Comparison of ENCODE assay signal across 4 worm cellular contexts in genomic region chrV:15002184-15002690, ce11.
TF ChIP-seq lines count a peak whose summit lies in the region.

Gene fib-1 (minus strand): TSS chrV:15002223.
Gene mut-15 (plus strand): TSS chrV:15002543.

TF ChIP-seq in whole organism, L2 larva, 48 proteins besides CTCF, POLR2A, EP300 and RAD21 (continues in another document):
- peak; percentile 5 for TF ChIP-seq Y55F3AM.14 (GFP tag; optimal IDR thresholded peaks at IDR 0.05; lab: Kevin White, UChicago)
- TF ChIP-seq sma-3 (GFP tag; optimal IDR thresholded peaks at IDR 0.05; lab: Kevin White, UChicago) = peak; percentile 95
- peak; percentile 77 for TF ChIP-seq egl-27 (tag; optimal IDR thresholded peaks at IDR 0.05; lab: Kevin White, UChicago)
- no peak for TF ChIP-seq dmd-4 (tag; optimal IDR thresholded peaks at IDR 0.05; lab: Kevin White, UChicago)
- peak; percentile 92 for TF ChIP-seq F13H6.1 (tag; optimal IDR thresholded peaks at IDR 0.05; lab: Kevin White, UChicago)
- no peak for TF ChIP-seq unc-39 (tag; optimal IDR thresholded peaks at IDR 0.05; lab: Kevin White, UChicago)
- TF ChIP-seq crh-2 (tag; optimal IDR thresholded peaks at IDR 0.05; lab: Kevin White, UChicago) = peak; percentile 87
- no peak for TF ChIP-seq ama-1 (optimal IDR thresholded peaks at IDR 0.05; lab: Kevin White, UChicago)
- peak; percentile 68 for TF ChIP-seq R02D3.7 (tag; optimal IDR thresholded peaks at IDR 0.05; lab: Kevin White, UChicago)
- no peak for TF ChIP-seq nhr-23 (tag; optimal IDR thresholded peaks at IDR 0.05; lab: Kevin White, UChicago)
- TF ChIP-seq lin-11 (tag; optimal IDR thresholded peaks at IDR 0.05; lab: Kevin White, UChicago) = peak; percentile 86
- no peak for TF ChIP-seq nhr-237 (tag; optimal IDR thresholded peaks at IDR 0.05; lab: Kevin White, UChicago)
- TF ChIP-seq fos-1 (tag; optimal IDR thresholded peaks at IDR 0.05; lab: Kevin White, UChicago) = peak; percentile 69
- TF ChIP-seq ceh-16 (tag; optimal IDR thresholded peaks at IDR 0.05; lab: Kevin White, UChicago) = peak; percentile 38
- TF ChIP-seq gmeb-1 (tag; optimal IDR thresholded peaks at IDR 0.05; lab: Kevin White, UChicago) = peak; percentile 89
- no peak for TF ChIP-seq alr-1 (tag; optimal IDR thresholded peaks at IDR 0.05; lab: Kevin White, UChicago)
- peak; percentile 82 for TF ChIP-seq sem-4 (tag; optimal IDR thresholded peaks at IDR 0.05; lab: Kevin White, UChicago)
- TF ChIP-seq peb-1 (tag; optimal IDR thresholded peaks at IDR 0.05; lab: Kevin White, UChicago) = no peak
- TF ChIP-seq mbf-1 (tag; optimal IDR thresholded peaks at IDR 0.05; lab: Kevin White, UChicago) = no peak
- peak; percentile 93 for TF ChIP-seq sma-9 (GFP tag; optimal IDR thresholded peaks at IDR 0.05; lab: Kevin White, UChicago)
- no peak for TF ChIP-seq sma-9 (tag; optimal IDR thresholded peaks at IDR 0.05; lab: Kevin White, UChicago)
- peak; percentile 90 for TF ChIP-seq mab-5 (tag; optimal IDR thresholded peaks at IDR 0.05; lab: Kevin White, UChicago)
- TF ChIP-seq lsy-2 (tag; optimal IDR thresholded peaks at IDR 0.05; lab: Kevin White, UChicago) = peak; percentile 91 to 98
- TF ChIP-seq lin-39 (tag; optimal IDR thresholded peaks at IDR 0.05; lab: Kevin White, UChicago) = no peak

TF ChIP-seq in whole organism, L4 larva, 104 proteins besides CTCF, POLR2A, EP300 and RAD21 (continues in another document):
- TF ChIP-seq nhr-10 (tag; optimal IDR thresholded peaks at IDR 0.05; lab: Kevin White, UChicago) (no peak), lin-29 (GFP tag; IDR thresholded peaks at IDR 0.05; lab: Robert Waterston, UW) (no peak), dve-1 (tag; optimal IDR thresholded peaks at IDR 0.05; lab: Kevin White, UChicago; ENCODE audit: insufficient read depth) (peak; percentile 89), egl-27 (tag; optimal IDR thresholded peaks at IDR 0.05; lab: Kevin White, UChicago) (peak; percentile 54), mdt-29 (GFP tag; IDR thresholded peaks at IDR 0.05; lab: Robert Waterston, UW) (0 out of 2 replicates have a peak, but pooled peaks have one; percentile 33), lsy-2 (tag; optimal IDR thresholded peaks at IDR 0.05; lab: Kevin White, UChicago) (peak; percentile 89 to 97), unc-130 (GFP tag; optimal IDR thresholded peaks at IDR 0.05; lab: Kevin White, UChicago) (peak; percentile 94), gei-8 (GFP tag; optimal IDR thresholded peaks at IDR 0.05; lab: Kevin White, UChicago) (no peak), unc-62 (GFP tag; optimal IDR thresholded peaks at IDR 0.05 in 1 of 2; lab: Kevin White, UChicago) (peak in 1 of 2 experiments; percentile 99), unc-62 (tag; optimal IDR thresholded peaks at IDR 0.05; lab: Kevin White, UChicago) (no peak), skn-1 (tag; optimal IDR thresholded peaks at IDR 0.05; lab: Kevin White, UChicago) (no peak), fkh-10 (GFP tag; optimal IDR thresholded peaks at IDR 0.05; lab: Kevin White, UChicago) (peak; percentile 86), zfp-2 (tag; optimal IDR thresholded peaks at IDR 0.05; lab: Kevin White, UChicago) (peak; percentile 69), F10B5.3 (tag; optimal IDR thresholded peaks at IDR 0.05; lab: Kevin White, UChicago) (no peak), ceh-44 (GFP tag; IDR thresholded peaks at IDR 0.05; lab: Robert Waterston, UW) (peak; percentile 75), zfp-3 (GFP tag; conservative IDR thresholded peaks at IDR 0.05; lab: Robert Waterston, UW) (no peak), duxl-1 (tag; optimal IDR thresholded peaks at IDR 0.05; lab: Kevin White, UChicago; ENCODE audit: poor library complexity) (peak; percentile 62), dpl-1 (GFP tag; optimal IDR thresholded peaks at IDR 0.05; lab: Kevin White, UChicago) (peak; percentile 81), aha-1 (tag; lab: Kevin White, UChicago) (peak; percentile 24), spr-3 (GFP tag; optimal IDR thresholded peaks at IDR 0.05; lab: Kevin White, UChicago) (peak; percentile 8), F37D6.2 (tag; optimal IDR thresholded peaks at IDR 0.05; lab: Kevin White, UChicago) (peak; percentile 67), nhr-77 (tag; optimal IDR thresholded peaks at IDR 0.05; lab: Kevin White, UChicago) (peak; percentile 94), lin-38 (GFP tag; IDR thresholded peaks at IDR 0.05; lab: Robert Waterston, UW) (peak; percentile 99)

TF ChIP-seq in whole organism, late embryonic, 69 proteins besides CTCF, POLR2A, EP300 and RAD21 (continues in another document):
- TF ChIP-seq ceh-14 (tag; optimal IDR thresholded peaks at IDR 0.05; lab: Kevin White, UChicago) = peak; percentile 90
- TF ChIP-seq ceh-30 (tag; optimal IDR thresholded peaks at IDR 0.05; lab: Kevin White, UChicago) = no peak
- TF ChIP-seq fkh-6 (tag; optimal IDR thresholded peaks at IDR 0.05; lab: Kevin White, UChicago) = peak; percentile 70
- peak; percentile 87 for TF ChIP-seq elt-2 (tag; optimal IDR thresholded peaks at IDR 0.05; lab: Kevin White, UChicago)
- peak; percentile 77 for TF ChIP-seq hlh-8 (tag; optimal IDR thresholded peaks at IDR 0.05; lab: Kevin White, UChicago)
- peak; percentile 45 for TF ChIP-seq ttx-3 (tag; optimal IDR thresholded peaks at IDR 0.05; lab: Kevin White, UChicago)
- peak; percentile 93 for TF ChIP-seq zip-5 (tag; optimal IDR thresholded peaks at IDR 0.05; lab: Kevin White, UChicago)
- peak; percentile 21 for TF ChIP-seq sox-4 (tag; optimal IDR thresholded peaks at IDR 0.05; lab: Kevin White, UChicago)
- peak; percentile 86 for TF ChIP-seq nfya-1 (tag; optimal IDR thresholded peaks at IDR 0.05; lab: Kevin White, UChicago)
- TF ChIP-seq rnt-1 (tag; optimal IDR thresholded peaks at IDR 0.05; lab: Kevin White, UChicago) = peak; percentile 95
- no peak for TF ChIP-seq hlh-30 (tag; optimal IDR thresholded peaks at IDR 0.05; lab: Kevin White, UChicago; ENCODE audit: insufficient read depth)
- no peak for TF ChIP-seq fkh-10 (GFP tag; optimal IDR thresholded peaks at IDR 0.05; lab: Kevin White, UChicago)
- no peak for TF ChIP-seq elt-4 (tag; optimal IDR thresholded peaks at IDR 0.05; lab: Kevin White, UChicago)
- peak; percentile 94 for TF ChIP-seq mec-3 (tag; optimal IDR thresholded peaks at IDR 0.05; lab: Kevin White, UChicago; ENCODE audit: borderline replicate concordance)
- peak; percentile 81 for TF ChIP-seq ahr-1 (tag; optimal IDR thresholded peaks at IDR 0.05; lab: Kevin White, UChicago)
- TF ChIP-seq syd-9 (tag; optimal IDR thresholded peaks at IDR 0.05; lab: Kevin White, UChicago) = peak; percentile 76
- no peak for TF ChIP-seq C38D4.7 (GFP tag; optimal IDR thresholded peaks at IDR 0.05; lab: Kevin White, UChicago)
- TF ChIP-seq ceh-6 (GFP tag; optimal IDR thresholded peaks at IDR 0.05; lab: Kevin White, UChicago) = peak; percentile 30
- TF ChIP-seq ceh-18 (tag; optimal IDR thresholded peaks at IDR 0.05; lab: Kevin White, UChicago) = peak; percentile 97
- no peak for TF ChIP-seq K02D7.2 (tag; optimal IDR thresholded peaks at IDR 0.05; lab: Kevin White, UChicago)
- peak; percentile 97 for TF ChIP-seq ref-2 (tag; optimal IDR thresholded peaks at IDR 0.05; lab: Kevin White, UChicago)
- peak; percentile 89 for TF ChIP-seq tbx-7 (tag; optimal IDR thresholded peaks at IDR 0.05; lab: Kevin White, UChicago)
- peak; percentile 41 for TF ChIP-seq K09A11.1 (tag; optimal IDR thresholded peaks at IDR 0.05; lab: Kevin White, UChicago; ENCODE audit: insufficient read depth)
- TF ChIP-seq ets-4 (tag; optimal IDR thresholded peaks at IDR 0.05; lab: Kevin White, UChicago) = peak; percentile 92
- TF ChIP-seq ceh-45 (GFP tag; IDR thresholded peaks at IDR 0.05; lab: Robert Waterston, UW) = 0 out of 2 replicates have a peak, but pooled peaks have one; percentile 18

TF ChIP-seq in whole organism, mixed stage, embryonic, 35 proteins besides CTCF, POLR2A, EP300 and RAD21 (continues in another document):
- TF ChIP-seq sptf-1 (tag; optimal IDR thresholded peaks at IDR 0.05; lab: Kevin White, UChicago) (peak; percentile 86), cnd-1 (tag; optimal IDR thresholded peaks at IDR 0.05; lab: Kevin White, UChicago) (peak; percentile 40), flh-1 (GFP tag; optimal IDR thresholded peaks at IDR 0.05; lab: Kevin White, UChicago) (no peak), bed-3 (GFP tag; optimal IDR thresholded peaks at IDR 0.05; lab: Kevin White, UChicago) (peak; percentile 32), nhr-2 (tag; optimal IDR thresholded peaks at IDR 0.05; lab: Kevin White, UChicago) (peak; percentile 37), lin-13 (tag; optimal IDR thresholded peaks at IDR 0.05; lab: Kevin White, UChicago) (peak; percentile 93), zip-8 (tag; optimal IDR thresholded peaks at IDR 0.05; lab: Kevin White, UChicago) (no peak), elt-3 (tag; optimal IDR thresholded peaks at IDR 0.05; lab: Kevin White, UChicago) (peak; percentile 11), blmp-1 (tag; optimal IDR thresholded peaks at IDR 0.05; lab: Kevin White, UChicago) (no peak), sem-2 (GFP tag; optimal IDR thresholded peaks at IDR 0.05; lab: Kevin White, UChicago) (no peak), nhr-76 (tag; optimal IDR thresholded peaks at IDR 0.05; lab: Kevin White, UChicago) (no peak), ceh-43 (GFP tag; optimal IDR thresholded peaks at IDR 0.05; lab: Kevin White, UChicago) (no peak), nhr-28 (tag; optimal IDR thresholded peaks at IDR 0.05; lab: Kevin White, UChicago) (peak; percentile 9), nhr-12 (tag; optimal IDR thresholded peaks at IDR 0.05; lab: Kevin White, UChicago) (no peak), tbx-8 (GFP tag; optimal IDR thresholded peaks at IDR 0.05; lab: Kevin White, UChicago) (peak; percentile 21), unc-39 (tag; optimal IDR thresholded peaks at IDR 0.05; lab: Kevin White, UChicago) (no peak), lsy-2 (tag; optimal IDR thresholded peaks at IDR 0.05; lab: Kevin White, UChicago) (peak; percentile 95), unc-62 (GFP tag; optimal IDR thresholded peaks at IDR 0.05; lab: Kevin White, UChicago) (peak; percentile 4), mab-5 (tag; optimal IDR thresholded peaks at IDR 0.05; lab: Kevin White, UChicago) (no peak), unc-120 (tag; optimal IDR thresholded peaks at IDR 0.05; lab: Kevin White, UChicago; ENCODE audit: poor library complexity, severe bottlenecking) (peak; percentile 94), hlh-1 (tag; optimal IDR thresholded peaks at IDR 0.05; lab: Kevin White, UChicago) (no peak), mls-2 (tag; optimal IDR thresholded peaks at IDR 0.05; lab: Kevin White, UChicago) (peak; percentile 80), drap-1 (GFP tag; optimal IDR thresholded peaks at IDR 0.05; lab: Kevin White, UChicago) (peak; percentile 92), nhr-237 (tag; optimal IDR thresholded peaks at IDR 0.05; lab: Kevin White, UChicago) (peak; percentile 93), pha-4 (tag; optimal IDR thresholded peaks at IDR 0.05; lab: Kevin White, UChicago) (peak; percentile 83), ceh-83 (GFP tag; optimal IDR thresholded peaks at IDR 0.05; lab: Kevin White, UChicago) (peak; percentile 51), ceh-39 (tag; optimal IDR thresholded peaks at IDR 0.05; lab: Kevin White, UChicago) (peak; percentile 96), snpc-4 (tag; optimal IDR thresholded peaks at IDR 0.05; lab: Kevin White, UChicago) (no peak), mep-1 (tag; optimal IDR thresholded peaks at IDR 0.05; lab: Kevin White, UChicago) (peak; percentile 95), ces-1 (GFP tag; optimal IDR thresholded peaks at IDR 0.05; lab: Kevin White, UChicago) (no peak)
